Fruit fly (Drosophila melanogaster) S2 (cell line): ENCODE results near the gene Reck.

Experiments
- CG8478 ChIP-seq: fragments of >200 bp; optimal IDR thresholded peaks from 2 replicates; lab custom pipeline; 2018
- CTCF ChIP-seq, 2 experiments: fragments of >200 bp; optimal IDR thresholded peaks; 2 replicates each; lab custom pipeline; 2018

The Reck gene

dm6 chr3L:14962729-14963128, 51.1 kb downstream of the Reck start:
- TF ChIP-seq CTCF (optimal IDR thresholded peaks at IDR 0.05; lab: Kevin White, UChicago) (no peak), CG8478 (lab: Kevin White, UChicago) (no peak)

DNA sequence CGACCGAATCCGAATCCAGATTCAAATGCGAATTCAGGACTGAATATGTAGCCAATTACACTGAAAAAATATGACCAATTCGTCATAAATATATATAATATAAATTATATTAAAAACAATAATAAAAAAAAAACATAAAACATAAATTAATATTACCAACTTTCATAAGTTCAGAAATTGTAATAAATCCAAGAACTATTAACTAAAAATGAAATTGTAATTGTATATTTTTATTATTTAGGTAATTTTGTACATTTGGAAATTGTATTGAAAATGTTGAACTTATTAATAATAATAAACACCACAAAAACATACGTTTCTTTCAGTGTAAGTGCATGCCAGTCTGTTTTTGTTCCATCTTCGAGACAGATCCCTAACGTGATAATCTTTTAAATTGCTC, 52.8 kb downstream of the Reck start:
- no peak for TF ChIP-seq CG8478 (lab: Kevin White, UChicago)
- no peak for TF ChIP-seq CTCF (optimal IDR thresholded peaks at IDR 0.05; lab: Kevin White, UChicago)

- TF ChIP-seq CG8478 (lab: Kevin White, UChicago) (no peak), CTCF (optimal IDR thresholded peaks at IDR 0.05; lab: Kevin White, UChicago) (no peak)
Observed at dm6 chr3L:14960549-14960948, 53.3 kb downstream of the Reck start.

- no peak for TF ChIP-seq CTCF (optimal IDR thresholded peaks at IDR 0.05; lab: Kevin White, UChicago)
- no peak for TF ChIP-seq CG8478 (lab: Kevin White, UChicago)
Observed at dm6 chr3L:14958613-14959327, 55.1 kb downstream of the Reck start.

- TF ChIP-seq CG8478 (lab: Kevin White, UChicago): no peak
Observed at dm6 chr3L:14957033-14957328, 56.9 kb downstream of the Reck start.

DNA sequence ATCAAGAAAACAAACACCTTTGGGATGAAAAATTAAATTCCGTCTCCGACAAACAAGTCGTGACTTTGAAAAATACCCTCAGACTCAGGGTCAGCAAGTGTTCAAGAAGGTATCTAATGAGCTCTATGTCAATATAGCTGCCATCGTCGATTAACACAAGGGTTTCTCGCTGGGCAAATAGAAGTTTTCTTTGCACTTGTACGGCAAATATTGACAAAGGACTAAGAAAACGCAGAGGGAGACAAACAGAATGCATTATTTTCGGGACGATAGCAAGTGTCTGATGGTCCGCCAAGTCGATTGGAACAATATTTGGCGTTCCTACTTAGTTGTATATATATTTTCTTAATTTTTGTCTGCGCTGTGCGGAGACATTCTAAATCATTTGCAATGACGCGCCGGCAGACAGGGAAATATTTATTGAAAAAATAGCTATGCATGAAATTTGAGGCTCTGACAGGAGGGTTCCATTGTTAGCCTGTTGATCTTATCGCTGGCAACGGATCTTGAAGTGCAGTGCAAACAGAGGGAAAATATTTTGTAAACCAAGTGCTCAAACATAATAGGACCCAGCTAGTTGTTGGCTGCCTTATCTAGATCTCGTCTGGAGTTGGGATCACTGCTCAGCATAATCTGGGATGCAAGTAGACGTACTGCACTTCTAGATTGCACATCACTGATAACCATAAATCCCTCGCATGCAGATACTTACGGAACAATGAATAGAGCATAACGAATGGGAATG, 57.4 kb downstream of the Reck start:
- TF ChIP-seq CTCF (optimal IDR thresholded peaks at IDR 0.05; lab: Kevin White, UChicago): no peak
- TF ChIP-seq CG8478 (lab: Kevin White, UChicago): no peak

- no peak for TF ChIP-seq CTCF (optimal IDR thresholded peaks at IDR 0.05; lab: Kevin White, UChicago)
- no peak for TF ChIP-seq CG8478 (lab: Kevin White, UChicago)
Observed at dm6 chr3L:14952858-14953669, 60.8 kb downstream of the Reck start.
